Fruit fly (Drosophila melanogaster) whole organism, larva: ENCODE data around the gene Lim1.

Source experiments
- noc ChIP-seq: fragments of 200-800 bp; sonication (Bioruptor generic); optimal IDR thresholded peaks from 3 replicates; lab custom pipeline; 2019; ENCODE audit warnings: missing biosample characterization, mild to moderate bottlenecking, missing genetic modification characterization, moderate library complexity

Gene Lim1

dm6 chrX:8798330-8798729, 7.3 kb downstream of the Lim1 start:
- no peak for TF ChIP-seq noc

- no peak for TF ChIP-seq noc
These were observed 10.0 kb downstream of the Lim1 start for dm6 chrX:8795387-8796195.

- no peak for TF ChIP-seq noc
These were observed 12.7 kb downstream of the Lim1 start for dm6 chrX:8792927-8793326.

dm6 chrX:8785710-8786109, 19.9 kb downstream of the Lim1 start:
- TF ChIP-seq noc = no peak

dm6 chrX:8780735-8781134, 24.9 kb downstream of the Lim1 start:
- TF ChIP-seq noc = no peak

- TF ChIP-seq noc = peak; percentile 19
These were observed 28.7 kb downstream of the Lim1 start for dm6 chrX:8776790-8777478.

dm6 chrX:8774957-8775356, 30.6 kb downstream of the Lim1 start:
- no peak for TF ChIP-seq noc

dm6 chrX:8774012-8774411, 31.6 kb downstream of the Lim1 start:
- TF ChIP-seq noc = no peak

dm6 chrX:8770768-8771167, 34.8 kb downstream of the Lim1 start:
- TF ChIP-seq noc = no peak

- no peak for TF ChIP-seq noc
These were observed 36.4 kb downstream of the Lim1 start for dm6 chrX:8769157-8769556.

dm6 chrX:8767304-8767703, 38.3 kb downstream of the Lim1 start:
- no peak for TF ChIP-seq noc

dm6 chrX:8765270-8765669, 40.3 kb downstream of the Lim1 start:
- no peak for TF ChIP-seq noc

dm6 chrX:8762260-8762659, 43.3 kb downstream of the Lim1 start:
- TF ChIP-seq noc = no peak

dm6 chrX:8757775-8758363, 47.7 kb downstream of the Lim1 start:
- TF ChIP-seq noc = no peak

- TF ChIP-seq noc = no peak
These were observed 50.3 kb downstream of the Lim1 start for dm6 chrX:8755352-8755751.

dm6 chrX:8753703-8754102, 51.9 kb downstream of the Lim1 start:
- no peak for TF ChIP-seq noc

- TF ChIP-seq noc = no peak
These were observed 58.0 kb downstream of the Lim1 start for dm6 chrX:8747627-8748026.

dm6 chrX:8746933-8747332, 58.7 kb downstream of the Lim1 start:
- no peak for TF ChIP-seq noc
